Worm (Caenorhabditis elegans) whole organism, L2 larva: Measurements from ENCODE around the gene Y39B6A.5.

Experiments used
- C34F6.9 ChIP-seq: fragments of 150-350 bp; optimal IDR thresholded peaks from 2 replicates; lab custom pipeline; 2014; ENCODE audit warnings: missing biosample characterization, missing genetic modification characterization
- F13H6.1 ChIP-seq: sonication (generic microtip); optimal IDR thresholded peaks from 2 replicates; lab custom pipeline; 2016; ENCODE audit warnings: missing genetic modification characterization, missing compliant biosample characterization
- R02D3.7 ChIP-seq: fragments of 150-350 bp; optimal IDR thresholded peaks from 2 replicates; lab custom pipeline; 2014; ENCODE audit warnings: missing biosample characterization, missing genetic modification characterization
- ZK546.5 ChIP-seq: sonication (generic microtip); optimal IDR thresholded peaks from 2 replicates; lab custom pipeline; 2017; ENCODE audit warnings: missing biosample characterization, missing genetic modification characterization
- aly-2 ChIP-seq: fragments of 150-350 bp; optimal IDR thresholded peaks from 2 replicates; lab custom pipeline; 2014; ENCODE audit warnings: missing biosample characterization, missing genetic modification characterization
- ama-1 ChIP-seq: fragments of 150-350 bp; optimal IDR thresholded peaks from 2 replicates; lab custom pipeline; 2018; ENCODE audit warnings: inconsistent platforms
- blmp-1 ChIP-seq: sonication (generic microtip); optimal IDR thresholded peaks from 2 replicates; lab custom pipeline; 2017; ENCODE audit warnings: missing genetic modification characterization, mild to moderate bottlenecking, missing compliant biosample characterization, antibody characterized with exemption, moderate library complexity; ENCODE audit not compliant: insufficient read depth
- crh-2 ChIP-seq: sonication (generic microtip); optimal IDR thresholded peaks from 2 replicates; lab custom pipeline; 2017; ENCODE audit warnings: missing biosample characterization, missing genetic modification characterization
- dmd-4 ChIP-seq: sonication (generic microtip); optimal IDR thresholded peaks from 2 replicates; lab custom pipeline; 2017; ENCODE audit warnings: missing biosample characterization, missing genetic modification characterization
- egl-27 ChIP-seq: sonication (generic microtip); optimal IDR thresholded peaks from 3 replicates; lab custom pipeline; 2017; ENCODE audit warnings: missing biosample characterization, missing genetic modification reagents, missing genetic modification characterization
- elt-1 ChIP-seq: fragments of 150-350 bp; optimal IDR thresholded peaks from 2 replicates; lab custom pipeline; 2014; ENCODE audit warnings: missing biosample characterization, missing genetic modification characterization
- elt-3 ChIP-seq: sonication (generic microtip); optimal IDR thresholded peaks from 2 replicates; lab custom pipeline; 2017; ENCODE audit warnings: missing biosample characterization, missing genetic modification characterization
- gmeb-1 ChIP-seq: fragments of 150-350 bp; optimal IDR thresholded peaks from 2 replicates; lab custom pipeline; 2014; ENCODE audit warnings: missing biosample characterization, missing genetic modification characterization
- lin-13 ChIP-seq: fragments of 150-350 bp; optimal IDR thresholded peaks from 2 replicates; lab custom pipeline; 2014; ENCODE audit warnings: missing biosample characterization, missing genetic modification reagents, missing genetic modification characterization
- lin-39 ChIP-seq: fragments of 150-350 bp; optimal IDR thresholded peaks from 2 replicates; lab custom pipeline; 2014; ENCODE audit warnings: missing biosample characterization, missing genetic modification reagents, missing genetic modification characterization
- lsy-2 ChIP-seq, 2 experiments: fragments of 150-350 bp in 1 of 2; sonication (generic microtip) in 1 of 2; optimal IDR thresholded peaks; 2 replicates each; lab custom pipeline; 2014 to 2017; ENCODE audit warnings: missing biosample characterization in 2 of 2, missing genetic modification characterization in 2 of 2
- mbf-1 ChIP-seq: sonication (generic microtip); optimal IDR thresholded peaks from 2 replicates; lab custom pipeline; 2017; ENCODE audit warnings: missing biosample characterization, missing genetic modification characterization
- mdl-1 ChIP-seq, 2 experiments: fragments of 150-350 bp in 1 of 2; sonication (generic microtip) in 1 of 2; optimal IDR thresholded peaks; 2 replicates each; lab custom pipeline; 2017; ENCODE audit warnings: missing biosample characterization in 2 of 2, missing genetic modification characterization in 2 of 2
- nhr-10 ChIP-seq: sonication (generic microtip); optimal IDR thresholded peaks from 2 replicates; lab custom pipeline; 2017; ENCODE audit warnings: missing biosample characterization, missing genetic modification characterization
- nhr-12 ChIP-seq: fragments of 150-350 bp; optimal IDR thresholded peaks from 2 replicates; lab custom pipeline; 2014; ENCODE audit warnings: missing biosample characterization, missing genetic modification characterization
- nhr-129 ChIP-seq: fragments of 150-350 bp; optimal IDR thresholded peaks from 2 replicates; lab custom pipeline; 2014; ENCODE audit warnings: missing biosample characterization, missing genetic modification characterization
- nhr-23 ChIP-seq: fragments of 150-350 bp; optimal IDR thresholded peaks from 2 replicates; lab custom pipeline; 2014; ENCODE audit warnings: missing biosample characterization, missing genetic modification reagents, missing genetic modification characterization
- nhr-237 ChIP-seq: fragments of 150-350 bp; optimal IDR thresholded peaks from 2 replicates; lab custom pipeline; 2014; ENCODE audit warnings: missing biosample characterization, missing genetic modification characterization
- nhr-25 ChIP-seq: fragments of 150-350 bp; sonication (generic microtip); optimal IDR thresholded peaks from 3 replicates; lab custom pipeline; 2014; ENCODE audit warnings: missing biosample characterization, missing genetic modification characterization
- sem-4 ChIP-seq: fragments of 150-350 bp; optimal IDR thresholded peaks from 2 replicates; lab custom pipeline; 2014; ENCODE audit warnings: missing biosample characterization, missing genetic modification reagents, missing genetic modification characterization
- skn-1 ChIP-seq: sonication (generic microtip); optimal IDR thresholded peaks from 2 replicates; lab custom pipeline; 2017; ENCODE audit warnings: missing biosample characterization, missing genetic modification characterization
- sma-9 ChIP-seq, 2 experiments: fragments of 150-350 bp in 1 of 2; sonication (generic microtip) in 1 of 2; optimal IDR thresholded peaks; 2 replicates each; lab custom pipeline; 2014 to 2016; ENCODE audit warnings: missing genetic modification characterization in 2 of 2, mild to moderate bottlenecking in 1 of 2, missing biosample characterization in 1 of 2, missing compliant biosample characterization in 1 of 2, missing genetic modification reagents in 1 of 2, moderate library complexity in 1 of 2
- snpc-4 ChIP-seq: fragments of 150-350 bp; optimal IDR thresholded peaks from 2 replicates; lab custom pipeline; 2014; ENCODE audit warnings: missing biosample characterization, missing genetic modification characterization
- unc-39 ChIP-seq: fragments of 150-350 bp; optimal IDR thresholded peaks from 2 replicates; lab custom pipeline; 2014; ENCODE audit warnings: missing biosample characterization, missing genetic modification characterization
- unc-55 ChIP-seq: fragments of 150-350 bp; sonication (generic microtip); optimal IDR thresholded peaks from 3 replicates; lab custom pipeline; 2014; ENCODE audit warnings: missing biosample characterization, missing genetic modification reagents, missing genetic modification characterization
- unc-62 ChIP-seq: fragments of 150-350 bp; optimal IDR thresholded peaks from 2 replicates; lab custom pipeline; 2014; ENCODE audit warnings: missing biosample characterization, missing genetic modification reagents, missing genetic modification characterization
- zag-1 ChIP-seq: fragments of 150-350 bp; optimal IDR thresholded peaks from 2 replicates; lab custom pipeline; 2014; ENCODE audit warnings: missing biosample characterization, missing genetic modification characterization
- ztf-11 ChIP-seq: sonication (generic microtip); optimal IDR thresholded peaks from 2 replicates; lab custom pipeline; 2017; ENCODE audit warnings: missing biosample characterization, missing genetic modification characterization
- ztf-4 ChIP-seq: fragments of 150-350 bp; optimal IDR thresholded peaks from 2 replicates; lab custom pipeline; 2014; ENCODE audit warnings: missing biosample characterization, missing genetic modification characterization

Gene Y39B6A.5

ce11 chrV:19201190-19201589, 42.5 kb upstream of the Y39B6A.5 start:
- TF ChIP-seq ZK546.5 (tag; lab: Kevin White, UChicago) (no peak), zag-1 (tag; lab: Kevin White, UChicago) (no peak), nhr-23 (no peak), ztf-11 (tag; lab: Kevin White, UChicago) (no peak), ztf-4 (tag; lab: Kevin White, UChicago) (no peak), nhr-25 (tag; lab: Kevin White, UChicago) (no peak), mdl-1 (tag; optimal IDR thresholded peaks at IDR 0.05; lab: Kevin White, UChicago) (no peak)

ce11 chrV:19189963-19190597, 31.4 kb upstream of the Y39B6A.5 start, which contains the start of the genes Y39B6A.3 and pph-5:
TSS of gene Y39B6A.3 (minus strand) at chrV:19190013.
TSS of gene pph-5 (plus strand) at chrV:19190547.
- TF ChIP-seq nhr-129 (tag; lab: Kevin White, UChicago) (peak; percentile 31), gmeb-1 (tag; lab: Kevin White, UChicago) (peak; percentile 39), sem-4 (tag; lab: Kevin White, UChicago) (no peak), lsy-2 (tag; optimal IDR thresholded peaks at IDR 0.05; lab: Kevin White, UChicago) (peak; percentile 34 to 70), unc-55 (GFP tag; lab: Kevin White, UChicago) (peak; percentile 32), crh-2 (tag; lab: Kevin White, UChicago) (peak; percentile 44), F13H6.1 (tag; lab: Kevin White, UChicago) (no peak), lin-13 (peak; percentile 71), R02D3.7 (tag; lab: Kevin White, UChicago) (peak; percentile 95), C34F6.9 (tag; lab: Kevin White, UChicago) (peak; percentile 62), elt-1 (tag; lab: Kevin White, UChicago) (no peak)

ce11 chrV:19181684-19182083, 23.0 kb upstream of the Y39B6A.5 start:
- TF ChIP-seq lsy-2 (tag; optimal IDR thresholded peaks at IDR 0.05; lab: Kevin White, UChicago) (no peak), crh-2 (tag; lab: Kevin White, UChicago) (no peak), snpc-4 (tag; lab: Kevin White, UChicago) (no peak), mdl-1 (tag; optimal IDR thresholded peaks at IDR 0.05; lab: Kevin White, UChicago) (no peak), dmd-4 (no peak), blmp-1 (no peak), ama-1 (lab: Kevin White, UChicago) (no peak), nhr-237 (tag; lab: Kevin White, UChicago) (no peak), egl-27 (tag; lab: Kevin White, UChicago) (no peak), unc-39 (tag; lab: Kevin White, UChicago) (no peak), R02D3.7 (tag; lab: Kevin White, UChicago) (no peak), ZK546.5 (tag; lab: Kevin White, UChicago) (no peak), mbf-1 (no peak), elt-3 (no peak), aly-2 (tag; lab: Kevin White, UChicago) (no peak), C34F6.9 (tag; lab: Kevin White, UChicago) (no peak), unc-62 (no peak), zag-1 (tag; lab: Kevin White, UChicago) (no peak), elt-1 (tag; lab: Kevin White, UChicago) (no peak), lin-39 (tag; lab: Kevin White, UChicago) (no peak)
- TF ChIP-seq, all 48 proteins: peak for 0

- TF ChIP-seq nhr-12 (no peak), snpc-4 (tag; lab: Kevin White, UChicago) (no peak), sma-9 (GFP tag; optimal IDR thresholded peaks at IDR 0.05; lab: Kevin White, UChicago) (no peak), sma-9 (tag; optimal IDR thresholded peaks at IDR 0.05; lab: Kevin White, UChicago) (no peak), skn-1 (tag; lab: Kevin White, UChicago) (no peak), mdl-1 (tag; optimal IDR thresholded peaks at IDR 0.05; lab: Kevin White, UChicago) (no peak), nhr-10 (tag; lab: Kevin White, UChicago) (no peak), nhr-129 (tag; lab: Kevin White, UChicago) (no peak)
Measured at ce11 chrV:19178896-19179295, 20.2 kb upstream of the Y39B6A.5 start.
